Fruit fly (Drosophila melanogaster) whole organism, embryonic: ENCODE results near the gene CG32163.

Experiments
- Ada2b ChIP-seq: fragments of 200-800 bp; sonication (Bioruptor generic); IDR thresholded peaks from 2 replicates; pipeline ENCODE4 v1.3.6; 2022; ENCODE audit warnings: missing biosample characterization, missing genetic modification characterization
- CG10366 ChIP-seq: fragments of 200-800 bp; sonication (Bioruptor generic); IDR thresholded peaks from 2 replicates; pipeline ENCODE4 v1.3.6; 2022; ENCODE audit warnings: missing biosample characterization, missing genetic modification characterization
- CG10654 ChIP-seq: fragments of 200-800 bp; sonication (Bioruptor generic); optimal IDR thresholded peaks from 2 replicates; lab custom pipeline; 2016; ENCODE audit warnings: missing biosample characterization, missing genetic modification characterization
- CG11456 ChIP-seq: fragments of 200-800 bp; sonication (Bioruptor generic); IDR thresholded peaks from 3 replicates; pipeline ENCODE4 v1.3.6; 2022; ENCODE audit warnings: missing biosample characterization, missing genetic modification characterization
- CG12219 ChIP-seq: fragments of 200-800 bp; sonication (Bioruptor generic); optimal IDR thresholded peaks from 3 replicates; lab custom pipeline; 2018; ENCODE audit warnings: missing biosample characterization, mild to moderate bottlenecking, missing genetic modification characterization
- CG1602 ChIP-seq: fragments of 200-800 bp; sonication (Bioruptor generic); optimal IDR thresholded peaks from 3 replicates; lab custom pipeline; 2016; ENCODE audit warnings: missing biosample characterization, missing genetic modification characterization
- CG1603 ChIP-seq: fragments of 200-800 bp; sonication (Bioruptor generic); optimal IDR thresholded peaks from 2 replicates; lab custom pipeline; 2019; ENCODE audit warnings: missing biosample characterization, mild to moderate bottlenecking, missing genetic modification characterization, moderate library complexity
- CG17385 ChIP-seq: fragments of 200-800 bp; sonication (Bioruptor generic); optimal IDR thresholded peaks from 3 replicates; lab custom pipeline; 2018; ENCODE audit warnings: missing biosample characterization, mild to moderate bottlenecking, missing genetic modification characterization
- CG2678 ChIP-seq: fragments of 200-800 bp; sonication (Bioruptor generic); optimal IDR thresholded peaks from 3 replicates; lab custom pipeline; 2019; ENCODE audit warnings: missing biosample characterization, mild to moderate bottlenecking, missing genetic modification characterization, moderate library complexity
- CG33557 ChIP-seq: fragments of 200-800 bp; sonication (Bioruptor generic); optimal IDR thresholded peaks from 2 replicates; lab custom pipeline; 2019; ENCODE audit warnings: missing biosample characterization, mild to moderate bottlenecking, missing genetic modification characterization, moderate library complexity
- CG5180 ChIP-seq: fragments of 200-800 bp; sonication (Bioruptor generic); optimal IDR thresholded peaks from 3 replicates; lab custom pipeline; 2017; ENCODE audit warnings: missing biosample characterization, missing genetic modification characterization, mild to moderate bottlenecking, moderate library complexity, missing genetic modification reagents
- CG5953 ChIP-seq: fragments of 200-800 bp; sonication (Bioruptor generic); IDR thresholded peaks from 2 replicates; pipeline ENCODE4 v1.3.6; 2022; ENCODE audit warnings: missing biosample characterization, missing genetic modification characterization
- CG7271 ChIP-seq: fragments of 200-800 bp; sonication (Bioruptor generic); optimal IDR thresholded peaks from 2 replicates; lab custom pipeline; 2018; ENCODE audit warnings: missing biosample characterization, mild to moderate bottlenecking, missing genetic modification characterization, moderate library complexity
- CG8290 ChIP-seq, 3 experiments: fragments of 200-800 bp; sonication (Bioruptor generic); optimal IDR thresholded peaks; 2 replicates each; lab custom pipeline; 2016 to 2019; ENCODE audit warnings: missing biosample characterization in 3 of 3, missing genetic modification characterization in 3 of 3, mild to moderate bottlenecking in 2 of 3, moderate library complexity in 1 of 3
- CG9437 ChIP-seq: fragments of 200-800 bp; sonication (Bioruptor generic); optimal IDR thresholded peaks from 2 replicates; lab custom pipeline; 2018; ENCODE audit warnings: missing biosample characterization, mild to moderate bottlenecking, missing genetic modification characterization
- Gug ChIP-seq: fragments of 200-800 bp; sonication (Bioruptor generic); IDR thresholded peaks from 4 replicates; pipeline ENCODE4 v1.3.6; 2022; ENCODE audit warnings: missing biosample characterization, missing genetic modification characterization
- H2.0 ChIP-seq: fragments of 200-800 bp; sonication (Bioruptor generic); IDR thresholded peaks from 2 replicates; pipeline ENCODE4 v1.3.6; 2022; ENCODE audit warnings: missing biosample characterization, missing genetic modification characterization
- HLHmδ ChIP-seq: fragments of 200-800 bp; sonication (Bioruptor generic); optimal IDR thresholded peaks from 2 replicates; lab custom pipeline; 2018; ENCODE audit warnings: missing biosample characterization, mild to moderate bottlenecking, missing genetic modification characterization, moderate library complexity
- Hand ChIP-seq: fragments of 200-800 bp; sonication (Bioruptor generic); optimal IDR thresholded peaks from 2 replicates; lab custom pipeline; 2017; ENCODE audit warnings: mild to moderate bottlenecking, missing biosample characterization, missing genetic modification reagents, missing genetic modification characterization
- Hmr ChIP-seq: fragments of 200-800 bp; sonication (Bioruptor generic); optimal IDR thresholded peaks from 3 replicates; lab custom pipeline; 2017; ENCODE audit warnings: mild to moderate bottlenecking, missing biosample characterization, missing genetic modification reagents, missing genetic modification characterization
- Lim3 ChIP-seq: fragments of 200-800 bp; sonication (Bioruptor generic); IDR thresholded peaks from 2 replicates; pipeline ENCODE4 v1.3.6; 2022; ENCODE audit warnings: missing biosample characterization, missing genetic modification characterization
- Mes4 ChIP-seq: fragments of 200-800 bp; sonication (Bioruptor generic); optimal IDR thresholded peaks from 2 replicates; lab custom pipeline; 2016; ENCODE audit warnings: missing biosample characterization, missing genetic modification characterization
- Nf-YA ChIP-seq: fragments of 200-800 bp; sonication (Bioruptor generic); IDR thresholded peaks from 2 replicates; pipeline ENCODE4 v1.3.6; 2022; ENCODE audit warnings: missing biosample characterization, missing genetic modification characterization
- Ravus ChIP-seq: fragments of 200-800 bp; sonication (Bioruptor generic); IDR thresholded peaks from 2 replicates; pipeline ENCODE4 v1.3.6; 2022; ENCODE audit warnings: missing biosample characterization, missing genetic modification characterization
- Xbp1 ChIP-seq: fragments of 200-800 bp; sonication (Bioruptor generic); optimal IDR thresholded peaks from 3 replicates; lab custom pipeline; 2016; ENCODE audit warnings: missing biosample characterization, mild to moderate bottlenecking, missing genetic modification characterization
- ase ChIP-seq: fragments of 200-800 bp; sonication (Bioruptor generic); IDR thresholded peaks from 3 replicates; pipeline ENCODE4 v1.3.6; 2022; ENCODE audit warnings: missing biosample characterization, missing genetic modification characterization
- bcd ChIP-seq: fragments of 200-800 bp; sonication (Bioruptor generic); optimal IDR thresholded peaks from 2 replicates; lab custom pipeline; 2017; ENCODE audit warnings: missing biosample characterization, mild to moderate bottlenecking, missing genetic modification characterization
- btn ChIP-seq: fragments of 200-800 bp; sonication (Bioruptor generic); optimal IDR thresholded peaks from 2 replicates; lab custom pipeline; 2016; ENCODE audit warnings: missing biosample characterization, missing genetic modification characterization
- fu2 ChIP-seq: fragments of 200-800 bp; sonication (Bioruptor generic); optimal IDR thresholded peaks from 2 replicates; lab custom pipeline; 2016; ENCODE audit warnings: missing biosample characterization, missing genetic modification characterization
- gce ChIP-seq: fragments of 200-800 bp; sonication (Bioruptor generic); IDR thresholded peaks from 3 replicates; pipeline ENCODE4 v1.3.6; 2022; ENCODE audit warnings: missing biosample characterization, missing genetic modification characterization
- grau ChIP-seq: fragments of 200-800 bp; optimal IDR thresholded peaks from 3 replicates; lab custom pipeline; 2019; ENCODE audit warnings: missing biosample characterization, mild to moderate bottlenecking, missing genetic modification characterization, moderate library complexity
- hbn ChIP-seq: fragments of 200-800 bp; sonication (Bioruptor generic); IDR thresholded peaks from 2 replicates; pipeline ENCODE4 v1.3.6; 2022; ENCODE audit warnings: missing biosample characterization, missing genetic modification characterization; ENCODE audit not compliant: partially characterized antibody
- lab ChIP-seq: fragments of 200-800 bp; sonication (Bioruptor generic); optimal IDR thresholded peaks from 3 replicates; lab custom pipeline; 2017; ENCODE audit warnings: missing biosample characterization, missing genetic modification characterization, mild to moderate bottlenecking, moderate library complexity, missing genetic modification reagents
- nmo ChIP-seq: fragments of 200-800 bp; sonication (Bioruptor generic); optimal IDR thresholded peaks from 2 replicates; lab custom pipeline; 2018; ENCODE audit warnings: missing biosample characterization, mild to moderate bottlenecking, missing genetic modification characterization, moderate library complexity
- oc ChIP-seq: fragments of 200-800 bp; sonication (Bioruptor generic); optimal IDR thresholded peaks from 2 replicates; lab custom pipeline; 2018; ENCODE audit warnings: missing biosample characterization, mild to moderate bottlenecking, missing genetic modification characterization, moderate library complexity
- pita ChIP-seq: fragments of 200-800 bp; sonication (Bioruptor generic); optimal IDR thresholded peaks from 2 replicates; lab custom pipeline; 2017; ENCODE audit warnings: missing biosample characterization, mild to moderate bottlenecking, missing genetic modification characterization
- run ChIP-seq: fragments of 200-800 bp; sonication (Bioruptor generic); optimal IDR thresholded peaks from 3 replicates; lab custom pipeline; 2018; ENCODE audit warnings: missing biosample characterization, mild to moderate bottlenecking, missing genetic modification characterization
- sisA ChIP-seq: fragments of 200-800 bp; sonication (Bioruptor generic); IDR thresholded peaks from 2 replicates; pipeline ENCODE4 v1.3.6; 2022; ENCODE audit warnings: missing biosample characterization, missing genetic modification characterization
- slbo ChIP-seq: fragments of 200-800 bp; sonication (Bioruptor generic); IDR thresholded peaks from 2 replicates; pipeline ENCODE4 v1.3.6; 2022; ENCODE audit warnings: missing biosample characterization, missing genetic modification characterization
- ssp ChIP-seq: fragments of 200-800 bp; sonication (Bioruptor generic); IDR thresholded peaks from 2 replicates; pipeline ENCODE4 v1.3.6; 2022; ENCODE audit warnings: missing biosample characterization, missing genetic modification characterization
- tgo ChIP-seq: fragments of 200-800 bp; sonication (Bioruptor generic); IDR thresholded peaks from 3 replicates; pipeline ENCODE4 v1.3.6; 2022; ENCODE audit warnings: missing biosample characterization, missing genetic modification characterization
- tin ChIP-seq: fragments of 200-800 bp; sonication (Bioruptor generic); optimal IDR thresholded peaks from 3 replicates; lab custom pipeline; 2016; ENCODE audit warnings: missing biosample characterization, missing genetic modification characterization

The CG32163 gene

dm6 chr3L:16544220-16544619, 42.7 kb upstream of the CG32163 start (continued):
- TF ChIP-seq H2.0 (GFP tag; lab: Robert Waterston, UW) (no peak), CG10654 (GFP tag; lab: Kevin White, UChicago) (peak; percentile 27), hbn (GFP tag; lab: Robert Waterston, UW) (no peak), CG17385 (GFP tag; lab: Kevin White, UChicago) (peak; percentile 18), Gug (GFP tag; lab: Robert Waterston, UW) (peak; percentile 21; the same call in 1 of the 4 replicates), tin (GFP tag; lab: Kevin White, UChicago) (peak; percentile 15), CG2678 (tag; lab: Kevin White, UChicago) (peak; percentile 31), sisA (GFP tag; lab: Robert Waterston, UW) (peak; percentile 62), Hmr (GFP tag; lab: Kevin White, UChicago) (peak; percentile 3), CG10366 (peak; percentile 45; the same call in 1 of the 2 replicates), CG8290 (GFP tag; optimal IDR thresholded peaks at IDR 0.05; lab: Kevin White, UChicago) (no peak), CG8290 (tag; optimal IDR thresholded peaks at IDR 0.05; lab: Kevin White, UChicago) (peak in 1 of 2 experiments; percentile 23), CG33557 (GFP tag; lab: Kevin White, UChicago) (no peak), Ravus (GFP tag; lab: Robert Waterston, UW) (no peak), fu2 (GFP tag; lab: Kevin White, UChicago) (peak; percentile 4), tgo (GFP tag; lab: Robert Waterston, UW) (peak; percentile 37; the same call in 1 of the 3 replicates), lab (peak; percentile 58), ase (GFP tag; lab: Robert Waterston, UW) (no peak; the same call in 2 of the 3 replicates), btn (GFP tag; lab: Kevin White, UChicago) (no peak), bcd (GFP tag; lab: Kevin White, UChicago) (no peak), Ada2b (GFP tag; lab: Robert Waterston, UW) (0 out of 2 replicates have a peak, but pooled peaks have one; percentile 18), CG5953 (peak; percentile 13; the same call in 1 of the 2 replicates), Nf-YA (GFP tag; lab: Robert Waterston, UW) (0 out of 2 replicates have a peak, but pooled peaks have one; percentile 25), Lim3 (GFP tag; lab: Robert Waterston, UW) (no peak), ssp (no peak), gce (GFP tag; lab: Robert Waterston, UW) (no peak), CG1603 (tag; lab: Kevin White, UChicago) (peak; percentile 82), CG1602 (peak; percentile 30), Xbp1 (GFP tag; lab: Kevin White, UChicago) (peak; percentile 60), oc (peak; percentile 46), CG7271 (tag; lab: Kevin White, UChicago) (no peak), Mes4 (GFP tag; lab: Kevin White, UChicago) (no peak), slbo (GFP tag; lab: Robert Waterston, UW) (peak; percentile 59), CG9437 (GFP tag; lab: Kevin White, UChicago) (peak; percentile 7), CG11456 (GFP tag; lab: Robert Waterston, UW) (0 out of 3 replicates have a peak, but pooled peaks have one; percentile 22), grau (tag; lab: Kevin White, UChicago) (no peak), pita (GFP tag; lab: Kevin White, UChicago) (no peak), HLHmδ (no peak), run (tag; lab: Kevin White, UChicago) (no peak), Hand (GFP tag; lab: Kevin White, UChicago) (no peak), nmo (GFP tag; lab: Kevin White, UChicago) (peak; percentile 16)

- TF ChIP-seq CG5180 (GFP tag; lab: Kevin White, UChicago) (peak; percentile 96), CG12219 (no peak)
These were observed 41.4 kb upstream of the CG32163 start, which contains the start of gene CG13033 for dm6 chr3L:16545511-16545910. Gene CG13033 (minus strand): TSS chr3L:16545628.
